Worm (Caenorhabditis elegans): Measurements from ENCODE around the gene nadk-2.

nadk-2 gene

DNA sequence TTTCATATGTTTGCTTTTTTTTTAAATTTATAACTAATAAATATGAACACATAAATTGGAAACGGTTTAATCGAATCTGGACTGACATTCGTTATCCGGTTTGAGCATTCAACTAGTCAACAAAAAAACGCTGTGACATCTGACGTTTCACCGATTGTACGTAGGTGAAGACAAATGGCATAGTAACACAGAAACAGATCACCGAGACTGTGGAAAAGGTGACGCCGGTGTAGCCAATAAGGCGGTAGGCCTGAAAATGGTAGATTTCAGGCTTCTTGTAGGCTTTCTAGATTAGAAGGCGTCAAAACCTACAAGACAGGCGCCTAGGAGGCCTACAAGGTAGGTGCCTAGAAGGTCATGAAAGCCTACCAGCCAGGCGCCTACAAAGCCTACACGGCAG is 21.9 kb downstream of the nadk-2 start:
- no peak for TF ChIP-seq zag-1 (tag; optimal IDR thresholded peaks at IDR 0.05)

- TF ChIP-seq sea-2 (GFP tag; optimal IDR thresholded peaks at IDR 0.05) = no peak
- no peak for TF ChIP-seq pqm-1 (tag; optimal IDR thresholded peaks at IDR 0.05)
- TF ChIP-seq nhr-77 (tag; optimal IDR thresholded peaks at IDR 0.05) = no peak
- no peak for TF ChIP-seq elt-3 (tag; optimal IDR thresholded peaks at IDR 0.05)
- TF ChIP-seq lin-15B (tag; optimal IDR thresholded peaks at IDR 0.05) = no peak
- TF ChIP-seq pha-4 (tag; optimal IDR thresholded peaks at IDR 0.05) = no peak
- no peak for TF ChIP-seq ZK546.5 (tag; optimal IDR thresholded peaks at IDR 0.05)
- no peak for TF ChIP-seq nhr-11 (tag; optimal IDR thresholded peaks at IDR 0.05)
These were observed 27.0 kb downstream of the nadk-2 start for ce11 chrII:12076355-12076754.

- no peak for TF ChIP-seq skn-1 (tag; optimal IDR thresholded peaks at IDR 0.05)
- TF ChIP-seq nhr-76 (tag; optimal IDR thresholded peaks at IDR 0.05) = no peak
- TF ChIP-seq unc-62 (GFP tag; optimal IDR thresholded peaks at IDR 0.05) = no peak
- no peak for TF ChIP-seq nhr-12 (tag; optimal IDR thresholded peaks at IDR 0.05)
- no peak for TF ChIP-seq daf-12 (tag; optimal IDR thresholded peaks at IDR 0.05)
- TF ChIP-seq eor-1 (tag; optimal IDR thresholded peaks at IDR 0.05) = no peak
- TF ChIP-seq snpc-4 (tag; optimal IDR thresholded peaks at IDR 0.05) = no peak
- TF ChIP-seq nfya-1 (tag; optimal IDR thresholded peaks at IDR 0.05; ENCODE audit: insufficient read depth) = no peak
- TF ChIP-seq jun-1 (tag; optimal IDR thresholded peaks at IDR 0.05) = no peak
These were observed 27.9 kb downstream of the nadk-2 start for ce11 chrII:12077281-12077680.

DNA sequence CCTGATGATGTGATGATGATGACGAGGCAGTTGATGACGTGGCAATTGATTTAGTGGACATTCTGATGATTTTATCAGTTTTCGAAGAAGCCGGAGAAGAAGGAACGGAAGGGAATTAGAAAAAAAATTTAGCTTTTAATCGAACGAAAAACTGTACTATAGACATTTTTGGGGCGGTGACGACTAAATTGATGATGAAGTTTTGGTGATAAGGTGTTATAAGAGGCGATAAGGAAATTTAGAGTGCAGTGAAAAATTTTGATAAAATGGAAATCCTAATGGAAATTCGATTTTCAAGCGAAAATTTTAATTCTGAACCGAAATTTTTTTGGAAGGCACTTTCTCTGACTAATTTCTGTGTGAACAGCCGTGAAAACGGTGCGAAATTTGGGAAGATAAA is 30.6 kb downstream of the nadk-2 start:
- TF ChIP-seq elt-2 (tag; optimal IDR thresholded peaks at IDR 0.05) (peak; percentile 71), nhr-28 (tag; optimal IDR thresholded peaks at IDR 0.05) (no peak), elt-1 (tag; optimal IDR thresholded peaks at IDR 0.05) (no peak)

DNA sequence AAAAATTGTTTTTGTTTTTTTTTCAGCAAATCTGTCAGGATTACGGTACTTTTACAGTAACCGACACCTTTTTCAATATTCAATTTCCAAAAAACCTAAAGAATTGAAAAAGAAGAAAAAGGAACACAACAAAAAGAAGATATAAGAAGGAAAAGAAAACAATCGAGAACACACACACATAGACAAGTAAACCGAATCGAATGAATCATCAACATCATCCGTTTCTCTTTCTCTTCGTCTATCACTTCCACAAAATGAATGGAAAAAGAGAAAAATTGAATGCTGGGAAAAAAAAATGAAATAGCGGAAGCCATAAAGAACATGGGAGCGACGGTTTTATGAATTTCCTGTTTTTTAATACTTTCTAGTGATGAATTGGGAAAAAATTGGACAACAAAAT is 32.1 kb downstream of the nadk-2 start:
- no peak for TF ChIP-seq nhr-77 (tag; optimal IDR thresholded peaks at IDR 0.05)
- TF ChIP-seq nhr-23 (tag; optimal IDR thresholded peaks at IDR 0.05) = peak; percentile 5

DNA sequence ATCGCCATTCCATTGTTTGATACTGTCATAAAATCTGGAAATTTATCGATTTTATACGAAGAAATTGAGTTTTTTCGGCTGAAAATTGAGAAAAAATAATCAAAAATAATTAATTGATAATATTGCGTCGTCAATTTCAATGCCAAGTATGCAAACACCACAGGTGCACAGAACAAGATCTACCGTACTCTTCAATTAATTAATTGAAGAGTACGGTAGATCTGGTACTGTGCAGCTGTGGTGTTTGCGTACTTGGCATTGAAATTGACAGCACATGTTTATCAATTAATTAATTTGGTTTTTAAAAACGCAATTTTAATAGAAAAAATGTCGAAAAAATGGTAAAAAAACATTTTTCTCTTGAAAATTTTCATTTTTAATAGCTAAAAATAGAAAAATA is 39.5 kb downstream of the nadk-2 start, which contains the start of gene cnt-1:
Gene cnt-1, minus strand, starts transcription at position 36 of the 400 bp plus-strand sequence.
- TF ChIP-seq lin-15B (tag; optimal IDR thresholded peaks at IDR 0.05) = no peak
- no peak for TF ChIP-seq nhr-11 (tag; optimal IDR thresholded peaks at IDR 0.05)
- no peak for TF ChIP-seq nhr-12 (tag; optimal IDR thresholded peaks at IDR 0.05)
- TF ChIP-seq eor-1 (tag; optimal IDR thresholded peaks at IDR 0.05) = no peak
- no peak for TF ChIP-seq elt-1 (tag; optimal IDR thresholded peaks at IDR 0.05)
- TF ChIP-seq ceh-16 (tag; optimal IDR thresholded peaks at IDR 0.05) = no peak
- TF ChIP-seq sea-2 (GFP tag; optimal IDR thresholded peaks at IDR 0.05) = no peak
- TF ChIP-seq nfya-1 (tag; optimal IDR thresholded peaks at IDR 0.05; ENCODE audit: insufficient read depth) = no peak

ce11 chrII:12089616-12090215 is 40.3 kb downstream of the nadk-2 start:
- TF ChIP-seq skn-1 (tag; optimal IDR thresholded peaks at IDR 0.05) = peak; percentile 27
- peak; percentile 43 for TF ChIP-seq ztf-4 (tag; optimal IDR thresholded peaks at IDR 0.05)
- no peak for TF ChIP-seq unc-39 (tag; optimal IDR thresholded peaks at IDR 0.05)
- TF ChIP-seq fos-1 (tag; optimal IDR thresholded peaks at IDR 0.05) = no peak
- TF ChIP-seq pqm-1 (tag; optimal IDR thresholded peaks at IDR 0.05) = peak; percentile 10
- TF ChIP-seq egl-5 (tag; optimal IDR thresholded peaks at IDR 0.05) = no peak
- TF ChIP-seq sea-2 (GFP tag; optimal IDR thresholded peaks at IDR 0.05) = no peak
- peak; percentile 75 for TF ChIP-seq nfya-1 (tag; optimal IDR thresholded peaks at IDR 0.05; ENCODE audit: insufficient read depth)
- peak; percentile 10 for TF ChIP-seq elt-1 (tag; optimal IDR thresholded peaks at IDR 0.05)
- TF ChIP-seq aly-2 (tag; optimal IDR thresholded peaks at IDR 0.05) = no peak
- no peak for TF ChIP-seq tbx-2 (tag; optimal IDR thresholded peaks at IDR 0.05)
- TF ChIP-seq nhr-28 (tag; optimal IDR thresholded peaks at IDR 0.05) = no peak
- no peak for TF ChIP-seq nhr-43 (tag; optimal IDR thresholded peaks at IDR 0.05; ENCODE audit: poor library complexity, severe bottlenecking)
- TF ChIP-seq lsy-12 (tag; optimal IDR thresholded peaks at IDR 0.05) = no peak
- TF ChIP-seq mdl-1 (tag; optimal IDR thresholded peaks at IDR 0.05) = no peak
- TF ChIP-seq eor-1 (tag; optimal IDR thresholded peaks at IDR 0.05) = no peak
- TF ChIP-seq nhr-12 (tag; optimal IDR thresholded peaks at IDR 0.05) = no peak
- no peak for TF ChIP-seq ztf-11 (tag; optimal IDR thresholded peaks at IDR 0.05)
- TF ChIP-seq nhr-23 (tag; optimal IDR thresholded peaks at IDR 0.05) = peak; percentile 55
- no peak for TF ChIP-seq elt-2 (tag; optimal IDR thresholded peaks at IDR 0.05)
- TF ChIP-seq jun-1 (tag; optimal IDR thresholded peaks at IDR 0.05) = peak; percentile 34
- no peak for TF ChIP-seq daf-12 (tag; optimal IDR thresholded peaks at IDR 0.05)
- TF ChIP-seq ceh-82 (tag; optimal IDR thresholded peaks at IDR 0.05) = no peak
- no peak for TF ChIP-seq snpc-4 (tag; optimal IDR thresholded peaks at IDR 0.05)
- no peak for TF ChIP-seq nhr-237 (tag; optimal IDR thresholded peaks at IDR 0.05)
- peak; percentile 61 for TF ChIP-seq ceh-28 (tag; optimal IDR thresholded peaks at IDR 0.05)
- TF ChIP-seq R02D3.7 (tag; optimal IDR thresholded peaks at IDR 0.05) = peak; percentile 18
- no peak for TF ChIP-seq elt-3 (tag; optimal IDR thresholded peaks at IDR 0.05)
- TF ChIP-seq nhr-11 (tag; optimal IDR thresholded peaks at IDR 0.05) = no peak
- TF ChIP-seq ceh-9 (tag; optimal IDR thresholded peaks at IDR 0.05) = no peak
